Worm (Caenorhabditis elegans) whole organism, late embryonic: ENCODE measurements around the gene twk-14.

Source experiments
- F13H6.1 ChIP-seq: sonication (generic microtip); optimal IDR thresholded peaks from 2 replicates; lab custom pipeline; 2016; ENCODE audit warnings: missing genetic modification characterization, missing compliant biosample characterization
- K02D7.2 ChIP-seq: sonication (generic microtip); optimal IDR thresholded peaks from 2 replicates; lab custom pipeline; 2017; ENCODE audit warnings: mild to moderate bottlenecking, missing genetic modification characterization, missing compliant biosample characterization
- T23F11.4 ChIP-seq: fragments of 200-800 bp; sonication (Bioruptor generic); optimal IDR thresholded peaks from 2 replicates; lab custom pipeline; 2018; ENCODE audit warnings: mild to moderate bottlenecking, missing genetic modification characterization, missing compliant biosample characterization
- ama-1 ChIP-seq: fragments of 150-350 bp; optimal IDR thresholded peaks from 2 replicates; lab custom pipeline; 2014
- ceh-14 ChIP-seq: sonication (generic microtip); optimal IDR thresholded peaks from 2 replicates; lab custom pipeline; 2016; ENCODE audit warnings: missing genotype, missing genetic modification characterization, missing compliant biosample characterization
- ceh-18 ChIP-seq: sonication (generic microtip); optimal IDR thresholded peaks from 2 replicates; lab custom pipeline; 2016; ENCODE audit warnings: missing genetic modification characterization, missing compliant biosample characterization
- ceh-19 ChIP-seq: fragments of 200-800 bp; sonication (Bioruptor generic); optimal IDR thresholded peaks from 2 replicates; lab custom pipeline; 2018; ENCODE audit warnings: mild to moderate bottlenecking, missing genetic modification characterization, missing compliant biosample characterization
- ceh-22 ChIP-seq: sonication (generic microtip); optimal IDR thresholded peaks from 2 replicates; lab custom pipeline; 2017; ENCODE audit warnings: missing biosample characterization, missing genetic modification characterization
- ceh-24 ChIP-seq: sonication (generic microtip); optimal IDR thresholded peaks from 2 replicates; lab custom pipeline; 2016; ENCODE audit warnings: mild to moderate bottlenecking, missing genetic modification characterization, missing compliant biosample characterization
- ceh-30 ChIP-seq: fragments of 150-350 bp; optimal IDR thresholded peaks from 2 replicates; lab custom pipeline; 2014; ENCODE audit warnings: missing biosample characterization, missing genetic modification characterization
- ceh-31 ChIP-seq: sonication (generic microtip); optimal IDR thresholded peaks from 2 replicates; lab custom pipeline; 2016; ENCODE audit warnings: missing genetic modification characterization, missing compliant biosample characterization
- ceh-48 ChIP-seq: sonication (generic microtip); optimal IDR thresholded peaks from 2 replicates; lab custom pipeline; 2016; ENCODE audit warnings: missing genetic modification characterization, inconsistent platforms, missing compliant biosample characterization
- ceh-6 ChIP-seq: fragments of 200-800 bp; sonication (Bioruptor generic); optimal IDR thresholded peaks from 2 replicates; lab custom pipeline; 2018; ENCODE audit warnings: mild to moderate bottlenecking, missing genetic modification characterization, missing compliant biosample characterization
- che-1 ChIP-seq: sonication (generic microtip); optimal IDR thresholded peaks from 2 replicates; lab custom pipeline; 2016; ENCODE audit warnings: mild to moderate bottlenecking, missing genetic modification characterization, missing compliant biosample characterization
- dmd-4 ChIP-seq: sonication (generic microtip); optimal IDR thresholded peaks from 2 replicates; lab custom pipeline; 2016; ENCODE audit warnings: borderline replicate concordance, missing genetic modification characterization, missing compliant biosample characterization
- dve-1 ChIP-seq: sonication (generic microtip); optimal IDR thresholded peaks from 2 replicates; lab custom pipeline; 2017; ENCODE audit warnings: antibody characterized with exemption, mild to moderate bottlenecking, missing genetic modification characterization, missing compliant biosample characterization
- ets-4 ChIP-seq: sonication (generic microtip); optimal IDR thresholded peaks from 2 replicates; lab custom pipeline; 2016; ENCODE audit warnings: missing genetic modification characterization, missing compliant biosample characterization
- gmeb-2 ChIP-seq: sonication (generic microtip); optimal IDR thresholded peaks from 2 replicates; lab custom pipeline; 2016; ENCODE audit warnings: missing genetic modification characterization, inconsistent platforms, missing compliant biosample characterization
- hlh-13 ChIP-seq: fragments of 200-800 bp; sonication (Bioruptor generic); optimal IDR thresholded peaks from 2 replicates; lab custom pipeline; 2018; ENCODE audit warnings: mild to moderate bottlenecking, missing genetic modification characterization, missing compliant biosample characterization
- hlh-15 ChIP-seq: sonication (generic microtip); optimal IDR thresholded peaks from 2 replicates; lab custom pipeline; 2016; ENCODE audit warnings: missing genetic modification characterization, missing compliant biosample characterization
- hlh-30 ChIP-seq: sonication (generic microtip); optimal IDR thresholded peaks from 2 replicates; lab custom pipeline; 2017; ENCODE audit warnings: antibody characterized with exemption, missing genetic modification characterization, missing compliant biosample characterization; ENCODE audit not compliant: insufficient read depth
- lim-6 ChIP-seq: sonication (generic microtip); optimal IDR thresholded peaks from 2 replicates; lab custom pipeline; 2016; ENCODE audit warnings: missing genetic modification characterization, missing compliant biosample characterization
- lin-11 ChIP-seq: fragments of 200-800 bp; sonication (Bioruptor generic); optimal IDR thresholded peaks from 2 replicates; lab custom pipeline; 2018; ENCODE audit warnings: mild to moderate bottlenecking, missing genetic modification characterization, missing compliant biosample characterization
- madf-2 ChIP-seq: sonication (generic microtip); optimal IDR thresholded peaks from 2 replicates; lab custom pipeline; 2017; ENCODE audit warnings: missing genetic modification characterization, missing compliant biosample characterization
- mec-3 ChIP-seq: sonication (generic microtip); optimal IDR thresholded peaks from 2 replicates; lab custom pipeline; 2016; ENCODE audit warnings: borderline replicate concordance, missing genetic modification characterization, missing compliant biosample characterization
- nfya-1 ChIP-seq: sonication (generic microtip); optimal IDR thresholded peaks from 2 replicates; lab custom pipeline; 2017; ENCODE audit warnings: missing genetic modification characterization, mild to moderate bottlenecking, missing compliant biosample characterization, antibody characterized with exemption, moderate library complexity
- nhr-11 ChIP-seq: fragments of 150-350 bp; optimal IDR thresholded peaks from 2 replicates; lab custom pipeline; 2014; ENCODE audit warnings: missing biosample characterization, missing genetic modification characterization
- odd-2 ChIP-seq: sonication (generic microtip); optimal IDR thresholded peaks from 2 replicates; lab custom pipeline; 2017; ENCODE audit warnings: antibody characterized with exemption, mild to moderate bottlenecking, missing genetic modification characterization, missing compliant biosample characterization
- pat-9 ChIP-seq: fragments of 200-800 bp; sonication (Bioruptor generic); optimal IDR thresholded peaks from 2 replicates; lab custom pipeline; 2018; ENCODE audit warnings: mild to moderate bottlenecking, missing genetic modification characterization, moderate library complexity, missing compliant biosample characterization
- pha-4 ChIP-seq: fragments of 150-350 bp; optimal IDR thresholded peaks from 2 replicates; lab custom pipeline; 2018; ENCODE audit warnings: missing biosample characterization, missing genetic modification reagents, missing genetic modification characterization
- rnt-1 ChIP-seq: sonication (generic microtip); optimal IDR thresholded peaks from 2 replicates; lab custom pipeline; 2016; ENCODE audit warnings: missing genetic modification characterization, missing compliant biosample characterization
- syd-9 ChIP-seq: sonication (generic microtip); optimal IDR thresholded peaks from 2 replicates; lab custom pipeline; 2016; ENCODE audit warnings: mild to moderate bottlenecking, missing genetic modification characterization, moderate library complexity, missing compliant biosample characterization
- ttx-3 ChIP-seq: sonication (generic microtip); optimal IDR thresholded peaks from 2 replicates; lab custom pipeline; 2016; ENCODE audit warnings: missing genetic modification reagents, missing genetic modification characterization, missing compliant biosample characterization
- unc-3 ChIP-seq, 2 experiments: fragments of 200-800 bp in 1 of 2; sonication (Bioruptor generic) in 1 of 2; sonication (generic microtip) in 1 of 2; conservative IDR thresholded peaks in 1 of 2; optimal IDR thresholded peaks in 1 of 2; 2 replicates each; pipeline versions ENCODE4 v1.3.6 to Lab custom; 2016 to 2022; ENCODE audit warnings: missing compliant biosample characterization in 2 of 2, missing genetic modification characterization in 2 of 2, missing genetic modification reagents in 1 of 2
- unc-42 ChIP-seq: sonication (generic microtip); optimal IDR thresholded peaks from 2 replicates; lab custom pipeline; 2016; ENCODE audit warnings: missing genotype, missing genetic modification characterization, missing compliant biosample characterization

twk-14 gene

DNA sequence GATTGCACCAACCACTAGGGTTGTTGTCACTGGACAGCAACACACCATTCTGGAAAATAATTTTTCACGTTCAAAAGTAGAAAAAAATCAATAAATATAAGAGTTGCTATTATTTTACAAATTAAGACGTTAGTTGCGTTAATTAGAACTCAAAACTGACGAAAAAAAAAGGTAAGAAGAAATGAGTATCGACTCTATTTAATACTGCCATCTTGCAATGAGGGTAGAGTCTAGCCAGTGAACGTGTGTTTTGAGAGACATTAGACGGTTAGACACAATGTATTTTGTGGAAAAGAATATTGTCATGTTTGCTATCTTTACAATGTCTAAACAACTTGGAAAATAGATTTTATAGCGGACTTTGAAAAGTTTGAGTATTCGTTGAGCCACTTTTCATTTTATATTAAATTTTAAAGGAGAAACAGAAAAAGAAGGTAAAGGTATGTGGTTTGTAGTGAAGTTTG lies 18.2 kb upstream of the twk-14 start, which contains the start of gene cdr-6:
Gene cdr-6 (minus strand): TSS at position 51 of the 464 bp plus-strand sequence.
- TF ChIP-seq ama-1: no peak
- TF ChIP-seq rnt-1 (tag; lab: Kevin White, UChicago): no peak
- no peak for TF ChIP-seq ceh-22 (tag; lab: Kevin White, UChicago)
- no peak for TF ChIP-seq ceh-19
- no peak for TF ChIP-seq ceh-6 (GFP tag; lab: Kevin White, UChicago)
- no peak for TF ChIP-seq nhr-11
- TF ChIP-seq che-1: no peak
- TF ChIP-seq lin-11 (tag; lab: Kevin White, UChicago): no peak
- no peak for TF ChIP-seq dve-1
- TF ChIP-seq nfya-1 (tag; lab: Kevin White, UChicago): no peak
- TF ChIP-seq ceh-18 (tag; lab: Kevin White, UChicago): no peak
- no peak for TF ChIP-seq ceh-30 (tag; lab: Kevin White, UChicago)
- TF ChIP-seq ceh-24: no peak
- TF ChIP-seq hlh-13 (GFP tag; lab: Kevin White, UChicago): no peak
- TF ChIP-seq gmeb-2 (tag; lab: Kevin White, UChicago): no peak

ce11 chrV:12412321-12412720 lies 16.8 kb upstream of the twk-14 start:
- no peak for TF ChIP-seq pat-9 (tag; lab: Kevin White, UChicago)
- TF ChIP-seq lin-11 (tag; lab: Kevin White, UChicago): no peak
- no peak for TF ChIP-seq nfya-1 (tag; lab: Kevin White, UChicago)
- no peak for TF ChIP-seq ttx-3 (tag; lab: Kevin White, UChicago)
- no peak for TF ChIP-seq ceh-30 (tag; lab: Kevin White, UChicago)
- TF ChIP-seq ets-4 (tag; lab: Kevin White, UChicago): no peak
- TF ChIP-seq, all 69 proteins: peak for 0

DNA sequence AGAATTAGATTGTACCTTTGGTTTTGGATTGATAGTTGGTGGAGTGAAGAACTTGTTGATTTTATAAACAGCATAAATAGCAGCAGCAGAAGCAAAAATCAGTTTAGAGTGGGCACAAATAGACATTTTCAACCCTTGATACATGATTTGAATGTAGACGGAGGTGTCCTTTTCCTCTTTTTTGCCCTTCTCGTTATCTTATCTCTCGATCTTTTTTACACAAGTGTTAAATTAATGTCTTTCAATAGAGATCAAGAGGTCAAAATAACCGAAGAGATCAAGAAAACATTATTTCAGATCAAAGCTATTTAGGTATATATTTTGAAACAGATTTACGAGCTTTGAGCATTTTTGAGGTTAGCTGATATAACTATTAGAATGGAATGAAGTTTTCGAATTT lies 16.4 kb upstream of the twk-14 start, which contains the start of gene cdr-7:
Gene cdr-7 (minus strand): TSS at position 205 of the 400 bp plus-strand sequence.
- no peak for TF ChIP-seq ceh-31
- TF ChIP-seq ceh-30 (tag; lab: Kevin White, UChicago): no peak
- TF ChIP-seq mec-3 (tag; lab: Kevin White, UChicago): no peak
- TF ChIP-seq T23F11.4: no peak
- TF ChIP-seq dmd-4: no peak
- TF ChIP-seq F13H6.1: no peak
- TF ChIP-seq K02D7.2 (tag; lab: Kevin White, UChicago): no peak
- no peak for TF ChIP-seq pat-9 (tag; lab: Kevin White, UChicago)
- TF ChIP-seq ceh-24: no peak
- no peak for TF ChIP-seq ceh-14 (tag; lab: Kevin White, UChicago)
- no peak for TF ChIP-seq hlh-30 (tag; lab: Kevin White, UChicago)
- TF ChIP-seq pha-4: no peak
- TF ChIP-seq madf-2: no peak
- TF ChIP-seq unc-3 (GFP tag; conservative IDR thresholded peaks at IDR 0.05; lab: Robert Waterston, UW): no peak
- no peak for TF ChIP-seq unc-3 (tag; optimal IDR thresholded peaks at IDR 0.05; lab: Kevin White, UChicago)
- TF ChIP-seq syd-9 (tag; lab: Kevin White, UChicago): no peak
- TF ChIP-seq, all 69 proteins: peak for 0

DNA sequence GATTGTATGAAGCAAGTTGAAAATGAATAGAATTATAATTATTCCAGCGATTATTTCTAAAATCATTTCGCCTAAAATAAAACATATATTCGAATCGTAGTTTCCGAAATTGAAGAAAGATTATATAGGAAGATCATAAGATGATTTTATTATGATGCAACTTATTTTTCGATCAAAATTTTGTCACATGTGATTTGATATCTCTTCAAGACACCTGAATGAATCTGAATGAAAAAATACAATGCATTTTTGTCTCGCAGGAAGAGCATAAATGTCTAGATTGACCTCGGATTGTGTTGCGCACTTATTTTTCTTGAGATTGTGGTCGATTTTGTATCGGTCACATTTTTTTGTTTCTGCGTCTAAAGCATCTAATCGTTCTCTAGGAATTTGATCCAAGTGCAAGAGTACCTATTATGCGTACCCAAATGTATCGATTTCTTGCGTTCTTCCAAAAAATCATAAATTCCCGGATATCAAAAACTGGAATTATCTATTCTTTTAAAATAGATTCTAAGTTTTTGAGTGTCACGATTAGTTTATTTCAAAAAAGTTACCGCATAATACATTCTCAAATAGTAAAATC lies 15.0 kb upstream of the twk-14 start, which contains the start of gene hrg-2:
Gene hrg-2 (minus strand): TSS at position 98 of the 586 bp plus-strand sequence.
- TF ChIP-seq hlh-15 (tag; lab: Kevin White, UChicago) (no peak), dmd-4 (no peak), ama-1 (no peak), lim-6 (tag; lab: Kevin White, UChicago) (no peak), ceh-48 (no peak), unc-42 (tag; lab: Kevin White, UChicago) (no peak), unc-3 (GFP tag; conservative IDR thresholded peaks at IDR 0.05; lab: Robert Waterston, UW) (no peak), unc-3 (tag; optimal IDR thresholded peaks at IDR 0.05; lab: Kevin White, UChicago) (no peak), odd-2 (tag; lab: Kevin White, UChicago) (no peak), madf-2 (no peak)
